Fruit fly (Drosophila melanogaster) whole organism, pupa: ENCODE data around the gene Rab23.

Source experiments
- CG12605 ChIP-seq: fragments of 200-800 bp; sonication (Bioruptor generic); IDR thresholded peaks from 2 replicates; pipeline ENCODE4 v1.3.6; 2022; ENCODE audit warnings: missing biosample characterization, missing genetic modification characterization
- CG34367 ChIP-seq: fragments of 200-800 bp; sonication (Bioruptor generic); optimal IDR thresholded peaks from 2 replicates; lab custom pipeline; 2018; ENCODE audit warnings: missing biosample characterization, mild to moderate bottlenecking, missing genetic modification characterization
- EcR ChIP-seq: fragments of 200-800 bp; sonication (Bioruptor generic); optimal IDR thresholded peaks from 3 replicates; lab custom pipeline; 2019; ENCODE audit warnings: missing biosample characterization, missing genetic modification characterization, mild to moderate bottlenecking, moderate library complexity, missing genetic modification reagents
- Pif1A ChIP-seq: fragments of 200-800 bp; sonication (Bioruptor generic); optimal IDR thresholded peaks from 3 replicates; lab custom pipeline; 2016; ENCODE audit warnings: missing biosample characterization, missing genetic modification characterization

DNA sequence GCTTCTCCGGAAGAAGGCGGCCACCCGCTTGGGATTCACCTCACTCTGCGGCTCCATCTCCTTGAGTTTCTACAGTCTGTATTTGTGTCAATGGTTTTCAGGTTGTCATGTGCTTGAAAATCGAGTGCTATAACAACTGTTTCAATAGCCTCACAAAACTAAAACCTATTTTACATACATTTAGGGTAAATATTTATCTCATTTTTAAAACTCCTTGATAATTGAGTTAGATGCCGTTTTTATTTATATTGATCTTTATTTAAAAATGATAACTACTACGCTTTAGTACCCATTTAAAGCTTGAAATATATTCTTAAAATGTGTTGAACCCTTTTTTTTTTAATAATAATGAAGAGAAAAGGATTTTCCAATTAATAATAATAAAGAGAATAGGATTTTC is 8.0 kb upstream of the Rab23 start, which contains the start of gene CG2104:
- TF ChIP-seq CG12605 (GFP tag; lab: Robert Waterston, UW) (no peak), EcR (GFP tag; lab: Kevin White, UChicago) (no peak), CG34367 (tag; lab: Kevin White, UChicago) (no peak), Pif1A (GFP tag; lab: Kevin White, UChicago) (no peak)
